Worm (Caenorhabditis elegans) whole organism, L3 larva: ENCODE results near the gene cwn-1.

Source experiments
- ama-1 ChIP-seq: fragments of 150-350 bp; optimal IDR thresholded peaks from 2 replicates; lab custom pipeline; 2018
- elt-1 ChIP-seq: fragments of 150-350 bp; optimal IDR thresholded peaks from 2 replicates; lab custom pipeline; 2014; ENCODE audit warnings: missing biosample characterization, missing genetic modification characterization
- nhr-12 ChIP-seq: fragments of 150-350 bp; optimal IDR thresholded peaks from 2 replicates; lab custom pipeline; 2014; ENCODE audit warnings: missing biosample characterization, missing genetic modification characterization
- nhr-28 ChIP-seq: fragments of 150-350 bp; optimal IDR thresholded peaks from 2 replicates; lab custom pipeline; 2014; ENCODE audit warnings: missing biosample characterization, missing genetic modification characterization

DNA sequence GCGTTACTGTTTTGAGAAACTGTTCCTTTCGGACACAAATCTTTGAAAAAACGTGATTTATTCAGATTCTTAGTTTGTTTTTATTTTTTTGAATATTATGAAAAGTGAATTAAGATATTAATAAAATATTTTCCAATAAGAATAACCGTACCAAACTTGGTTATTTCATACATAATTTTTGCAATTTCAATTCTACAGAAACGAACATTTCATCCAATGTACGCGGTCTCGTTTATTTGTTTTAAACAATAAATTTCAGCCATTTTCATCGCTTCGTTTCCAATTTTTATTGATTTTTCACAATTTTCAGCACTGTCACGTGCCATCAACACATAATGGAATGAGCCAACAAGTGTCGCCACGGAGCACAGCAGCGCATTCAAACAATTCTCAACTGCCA is 13.5 kb upstream of the cwn-1 start, which contains the start of gene T25D3.4:
- no peak for TF ChIP-seq nhr-12 (tag; lab: Kevin White, UChicago)
- no peak for TF ChIP-seq ama-1
- TF ChIP-seq nhr-28 (tag; lab: Kevin White, UChicago): no peak
- TF ChIP-seq elt-1 (tag; lab: Kevin White, UChicago): no peak
